Worm (Caenorhabditis elegans): ENCODE data around the gene ceh-22.

- TF ChIP-seq him-1 (tag; optimal IDR thresholded peaks at IDR 0.05), result no peak
- no peak for TF ChIP-seq dao-5 (tag; optimal IDR thresholded peaks at IDR 0.05)
- TF ChIP-seq W03F9.2 (tag; optimal IDR thresholded peaks at IDR 0.05), result no peak
Measured at ce11 chrV:10635722-10636121, 36.0 kb upstream of the ceh-22 start, which contains the start of gene kvs-2.

All from whole organism, L4/young adult.